Fruit fly (Drosophila melanogaster) whole organism, embryonic: Measurements from ENCODE around the gene srl.
A peak's percentile ranks its signal among the peaks of the same experiment; 100 is the strongest.

Source experiments
- Adf1 ChIP-seq: fragments of 200-800 bp; sonication (Bioruptor generic); IDR thresholded peaks from 2 replicates; pipeline ENCODE4 v1.3.6; 2022; ENCODE audit warnings: missing biosample characterization, missing genetic modification characterization
- CG10209 ChIP-seq: fragments of 200-800 bp; sonication (Bioruptor generic); optimal IDR thresholded peaks from 3 replicates; lab custom pipeline; 2017; ENCODE audit warnings: missing biosample characterization, mild to moderate bottlenecking, missing genetic modification characterization, missing genetic modification reagents
- CG10654 ChIP-seq: fragments of 200-800 bp; sonication (Bioruptor generic); optimal IDR thresholded peaks from 2 replicates; lab custom pipeline; 2016; ENCODE audit warnings: missing biosample characterization, missing genetic modification characterization
- CG11456 ChIP-seq: fragments of 200-800 bp; sonication (Bioruptor generic); IDR thresholded peaks from 3 replicates; pipeline ENCODE4 v1.3.6; 2022; ENCODE audit warnings: missing biosample characterization, missing genetic modification characterization
- CG12104 ChIP-seq: fragments of 200-800 bp; sonication (Bioruptor generic); optimal IDR thresholded peaks from 3 replicates; lab custom pipeline; 2016; ENCODE audit warnings: missing biosample characterization, missing genetic modification characterization
- CG12299 ChIP-seq: fragments of 200-800 bp; sonication (Bioruptor generic); optimal IDR thresholded peaks from 2 replicates; lab custom pipeline; 2018; ENCODE audit warnings: missing biosample characterization, mild to moderate bottlenecking, missing genetic modification characterization
- CG12942 ChIP-seq: fragments of 200-800 bp; sonication (Bioruptor generic); optimal IDR thresholded peaks from 3 replicates; lab custom pipeline; 2016; ENCODE audit warnings: missing biosample characterization, missing genetic modification characterization
- CG13775 ChIP-seq: fragments of 200-800 bp; sonication (Bioruptor generic); optimal IDR thresholded peaks from 3 replicates; lab custom pipeline; 2017; ENCODE audit warnings: missing biosample characterization, mild to moderate bottlenecking, missing genetic modification characterization
- CG15514 ChIP-seq: fragments of 200-800 bp; sonication (Bioruptor generic); optimal IDR thresholded peaks from 3 replicates; lab custom pipeline; 2017; ENCODE audit warnings: missing biosample characterization, missing genetic modification characterization, mild to moderate bottlenecking, moderate library complexity, missing genetic modification reagents
- CG17912 ChIP-seq: fragments of 200-800 bp; sonication (Bioruptor generic); optimal IDR thresholded peaks from 2 replicates; lab custom pipeline; 2018; ENCODE audit warnings: missing biosample characterization, mild to moderate bottlenecking, missing genetic modification characterization
- CG31388 ChIP-seq: fragments of 200-800 bp; sonication (Bioruptor generic); optimal IDR thresholded peaks from 2 replicates; lab custom pipeline; 2016; ENCODE audit warnings: missing biosample characterization, missing genetic modification characterization
- CG34224 ChIP-seq: fragments of 200-800 bp; sonication (Bioruptor generic); IDR thresholded peaks from 3 replicates; pipeline ENCODE4 v1.3.6; 2022; ENCODE audit warnings: missing biosample characterization, missing genetic modification characterization; ENCODE audit not compliant: partially characterized antibody
- CG34422 ChIP-seq: fragments of 200-800 bp; sonication (Bioruptor generic); IDR thresholded peaks from 3 replicates; pipeline ENCODE4 v1.3.6; 2022; ENCODE audit warnings: missing biosample characterization, missing genetic modification characterization
- CG6272 ChIP-seq: fragments of 200-800 bp; sonication (Bioruptor generic); IDR thresholded peaks from 2 replicates; pipeline ENCODE4 v1.3.6; 2022; ENCODE audit warnings: missing biosample characterization, missing genetic modification characterization
- CkIIα-i1 ChIP-seq: fragments of 200-800 bp; sonication (Bioruptor generic); IDR thresholded peaks from 2 replicates; pipeline ENCODE4 v1.3.6; 2022; ENCODE audit warnings: missing biosample characterization, missing genetic modification characterization
- Dad ChIP-seq: fragments of 200-800 bp; sonication (Bioruptor generic); optimal IDR thresholded peaks from 3 replicates; lab custom pipeline; 2016; ENCODE audit warnings: missing biosample characterization, missing genetic modification characterization
- Dll ChIP-seq: fragments of 200-800 bp; sonication (Bioruptor generic); IDR thresholded peaks from 4 replicates; pipeline ENCODE4 v1.3.6; 2022; ENCODE audit warnings: missing biosample characterization, missing genetic modification characterization; ENCODE audit not compliant: partially characterized antibody
- Doc2 ChIP-seq: fragments of 200-800 bp; sonication (Bioruptor generic); IDR thresholded peaks from 2 replicates; pipeline ENCODE4 v1.3.6; 2022; ENCODE audit warnings: missing biosample characterization, missing genetic modification characterization
- E2f2 ChIP-seq: fragments of 200-800 bp; sonication (Bioruptor generic); IDR thresholded peaks from 2 replicates; pipeline ENCODE4 v1.3.6; 2022; ENCODE audit warnings: missing biosample characterization, missing genetic modification characterization
- Eip74EF ChIP-seq, 2 experiments: fragments of 200-800 bp in 1 of 2; fragments of >200 bp in 1 of 2; sonication (Bioruptor generic) in 1 of 2; optimal IDR thresholded peaks; 2 replicates each; lab custom pipeline; 2017 to 2019; ENCODE audit warnings: missing biosample characterization in 2 of 2, missing genetic modification characterization in 2 of 2, mild to moderate bottlenecking in 1 of 2, moderate library complexity in 1 of 2
- Hand ChIP-seq: fragments of 200-800 bp; sonication (Bioruptor generic); optimal IDR thresholded peaks from 2 replicates; lab custom pipeline; 2017; ENCODE audit warnings: mild to moderate bottlenecking, missing biosample characterization, missing genetic modification reagents, missing genetic modification characterization
- Hr3 ChIP-seq: fragments of 200-800 bp; sonication (Bioruptor generic); optimal IDR thresholded peaks from 3 replicates; lab custom pipeline; 2016; ENCODE audit warnings: missing biosample characterization, missing genetic modification characterization
- Lhr ChIP-seq: fragments of 200-800 bp; sonication (Bioruptor generic); optimal IDR thresholded peaks from 3 replicates; lab custom pipeline; 2017; ENCODE audit warnings: mild to moderate bottlenecking, missing biosample characterization, missing genetic modification reagents, missing genetic modification characterization
- Med ChIP-seq: fragments of 200-800 bp; sonication (Bioruptor generic); peaks from one replicate; lab custom pipeline; 2016; ENCODE audit warnings: missing biosample characterization, missing genetic modification characterization, mild to moderate bottlenecking, inconsistent platforms, moderate library complexity
- Trl ChIP-seq, 3 experiments: fragments of >200 bp in 2 of 3; fragments of 200-800 bp in 1 of 3; sonication (Bioruptor generic) in 1 of 3; optimal IDR thresholded peaks; 2 replicates in 1 of 3; 3 replicates in 2 of 3; lab custom pipeline; 2016 to 2017; ENCODE audit warnings: missing biosample characterization in 1 of 3, missing genetic modification characterization in 1 of 3
- chinmo ChIP-seq: fragments of 200-800 bp; sonication (Bioruptor generic); IDR thresholded peaks from 4 replicates; pipeline ENCODE4 v1.3.6; 2022; ENCODE audit warnings: missing biosample characterization, missing genetic modification characterization; ENCODE audit not compliant: partially characterized antibody
- chm ChIP-seq: fragments of 200-800 bp; sonication (Bioruptor generic); IDR thresholded peaks from 2 replicates; pipeline ENCODE4 v1.3.6; 2022; ENCODE audit warnings: missing biosample characterization, missing genetic modification characterization
- ci ChIP-seq: fragments of 200-800 bp; sonication (Bioruptor generic); IDR thresholded peaks from 3 replicates; pipeline ENCODE4 v1.3.6; 2022; ENCODE audit warnings: missing biosample characterization, missing genetic modification characterization
- crol ChIP-seq: fragments of 200-800 bp; sonication (Bioruptor generic); IDR thresholded peaks from 2 replicates; pipeline ENCODE4 v1.3.6; 2022; ENCODE audit warnings: missing biosample characterization, missing genetic modification characterization
- cwo ChIP-seq: fragments of 200-800 bp; sonication (Bioruptor generic); optimal IDR thresholded peaks from 3 replicates; lab custom pipeline; 2017; ENCODE audit warnings: missing biosample characterization, missing genetic modification characterization, mild to moderate bottlenecking, moderate library complexity, missing genetic modification reagents
- ewg ChIP-seq: fragments of 200-800 bp; sonication (Bioruptor generic); optimal IDR thresholded peaks from 3 replicates; lab custom pipeline; 2017; ENCODE audit warnings: mild to moderate bottlenecking, missing biosample characterization, missing genetic modification reagents, missing genetic modification characterization
- ftz-f1 ChIP-seq: fragments of 200-800 bp; sonication (Bioruptor generic); optimal IDR thresholded peaks from 2 replicates; lab custom pipeline; 2016; ENCODE audit warnings: missing biosample characterization, missing genetic modification characterization
- gcm ChIP-seq: fragments of 200-800 bp; sonication (Bioruptor generic); optimal IDR thresholded peaks from 2 replicates; lab custom pipeline; 2019; ENCODE audit warnings: missing biosample characterization, mild to moderate bottlenecking, missing genetic modification characterization, moderate library complexity
- gem ChIP-seq: fragments of 200-800 bp; sonication (Bioruptor generic); optimal IDR thresholded peaks from 2 replicates; lab custom pipeline; 2019; ENCODE audit warnings: missing biosample characterization, mild to moderate bottlenecking, missing genetic modification characterization, moderate library complexity
- hbn ChIP-seq: fragments of 200-800 bp; sonication (Bioruptor generic); IDR thresholded peaks from 2 replicates; pipeline ENCODE4 v1.3.6; 2022; ENCODE audit warnings: missing biosample characterization, missing genetic modification characterization; ENCODE audit not compliant: partially characterized antibody
- hkb ChIP-seq, 2 experiments: fragments of 200-800 bp in 1 of 2; fragments of >200 bp in 1 of 2; sonication (Bioruptor generic) in 1 of 2; IDR thresholded peaks in 1 of 2; optimal IDR thresholded peaks in 1 of 2; 2 replicates each; pipeline versions ENCODE4 v1.3.6 to Lab custom; 2017 to 2022; ENCODE audit warnings: missing biosample characterization in 1 of 2, missing genetic modification characterization in 1 of 2
- nerfin-1 ChIP-seq: fragments of 200-800 bp; sonication (Bioruptor generic); optimal IDR thresholded peaks from 3 replicates; lab custom pipeline; 2019; ENCODE audit warnings: missing biosample characterization, mild to moderate bottlenecking, missing genetic modification characterization, moderate library complexity
- onecut ChIP-seq: fragments of 200-800 bp; sonication (Bioruptor generic); IDR thresholded peaks from 2 replicates; pipeline ENCODE4 v1.3.6; 2022; ENCODE audit warnings: missing biosample characterization, missing genetic modification characterization
- sc ChIP-seq, 3 experiments: fragments of >200 bp in 2 of 3; fragments of 200-800 bp in 1 of 3; sonication (Bioruptor generic) in 1 of 3; optimal IDR thresholded peaks; 2 replicates in 2 of 3; 3 replicates in 1 of 3; lab custom pipeline; 2017; ENCODE audit warnings: mild to moderate bottlenecking in 1 of 3, missing biosample characterization in 1 of 3, missing genetic modification characterization in 1 of 3, missing genetic modification reagents in 1 of 3
- scrt ChIP-seq: fragments of 200-800 bp; sonication (Bioruptor generic); optimal IDR thresholded peaks from 2 replicates; lab custom pipeline; 2018; ENCODE audit warnings: missing biosample characterization, mild to moderate bottlenecking, missing genetic modification characterization, moderate library complexity
- sd ChIP-seq: fragments of 200-800 bp; sonication (Bioruptor generic); optimal IDR thresholded peaks from 3 replicates; lab custom pipeline; 2018; ENCODE audit warnings: missing biosample characterization, mild to moderate bottlenecking, missing genetic modification characterization, moderate library complexity
- sim ChIP-seq: fragments of 200-800 bp; sonication (Bioruptor generic); IDR thresholded peaks from 2 replicates; pipeline ENCODE4 v1.3.6; 2022; ENCODE audit warnings: missing biosample characterization, missing genetic modification characterization
- slbo ChIP-seq: fragments of 200-800 bp; sonication (Bioruptor generic); IDR thresholded peaks from 2 replicates; pipeline ENCODE4 v1.3.6; 2022; ENCODE audit warnings: missing biosample characterization, missing genetic modification characterization
- vvl ChIP-seq: fragments of 200-800 bp; sonication (Bioruptor generic); IDR thresholded peaks from 2 replicates; pipeline ENCODE4 v1.3.6; 2022; ENCODE audit warnings: missing biosample characterization, missing genetic modification characterization
- z ChIP-seq: fragments of 200-800 bp; sonication (Bioruptor generic); IDR thresholded peaks from 3 replicates; pipeline ENCODE4 v1.3.6; 2022; ENCODE audit warnings: missing biosample characterization, missing genetic modification characterization
- zen2 ChIP-seq: fragments of 200-800 bp; sonication (Bioruptor generic); IDR thresholded peaks from 3 replicates; pipeline ENCODE4 v1.3.6; 2022; ENCODE audit warnings: missing biosample characterization, missing genetic modification characterization; ENCODE audit not compliant: partially characterized antibody
- zfh1 ChIP-seq: fragments of 200-800 bp; sonication (Bioruptor generic); IDR thresholded peaks from 3 replicates; pipeline ENCODE4 v1.3.6; 2022; ENCODE audit warnings: missing biosample characterization, missing genetic modification characterization

Gene srl

dm6 chr3R:4450721-4451120 lies 21.6 kb upstream of the srl start (continued):
- TF ChIP-seq Hand (GFP tag; lab: Kevin White, UChicago) (no peak), chinmo (GFP tag; lab: Robert Waterston, UW) (peak; percentile 61; the same call in 1 of the 4 replicates), slbo (GFP tag; lab: Robert Waterston, UW) (no peak), CG12942 (GFP tag; lab: Kevin White, UChicago) (no peak), CkIIα-i1 (GFP tag; lab: Robert Waterston, UW) (no peak), Eip74EF (GFP tag; optimal IDR thresholded peaks at IDR 0.05; lab: Kevin White, UChicago) (no peak), CG12104 (no peak), CG11456 (0 out of 3 replicates have a peak, but pooled peaks have one; percentile 25), CG15514 (GFP tag; lab: Kevin White, UChicago) (no peak), Dad (GFP tag; lab: Kevin White, UChicago) (no peak), CG17912 (GFP tag; lab: Kevin White, UChicago) (peak; percentile 17), Lhr (no peak), gem (tag; lab: Kevin White, UChicago) (no peak), sd (tag; lab: Kevin White, UChicago) (no peak), Trl (optimal IDR thresholded peaks at IDR 0.05; lab: Kevin White, UChicago) (no peak), Trl (GFP tag; optimal IDR thresholded peaks at IDR 0.05; lab: Kevin White, UChicago) (no peak), onecut (GFP tag; lab: Robert Waterston, UW) (no peak), CG31388 (GFP tag; lab: Kevin White, UChicago) (no peak), hbn (no peak; the same call in 1 of the 2 replicates), Doc2 (no peak), sc (optimal IDR thresholded peaks at IDR 0.05; lab: Kevin White, UChicago) (no peak), sc (GFP tag; optimal IDR thresholded peaks at IDR 0.05; lab: Kevin White, UChicago) (no peak), Hr3 (GFP tag; lab: Kevin White, UChicago) (no peak), zfh1 (GFP tag; lab: Robert Waterston, UW) (0 out of 3 replicates have a peak, but pooled peaks have one; percentile 34), CG10654 (GFP tag; lab: Kevin White, UChicago) (no peak), CG10209 (GFP tag; lab: Kevin White, UChicago) (no peak), CG6272 (no peak), CG13775 (no peak), vvl (peak; percentile 56), nerfin-1 (tag; lab: Kevin White, UChicago) (no peak), chm (peak; percentile 48; the same call in 1 of the 2 replicates)

DNA sequence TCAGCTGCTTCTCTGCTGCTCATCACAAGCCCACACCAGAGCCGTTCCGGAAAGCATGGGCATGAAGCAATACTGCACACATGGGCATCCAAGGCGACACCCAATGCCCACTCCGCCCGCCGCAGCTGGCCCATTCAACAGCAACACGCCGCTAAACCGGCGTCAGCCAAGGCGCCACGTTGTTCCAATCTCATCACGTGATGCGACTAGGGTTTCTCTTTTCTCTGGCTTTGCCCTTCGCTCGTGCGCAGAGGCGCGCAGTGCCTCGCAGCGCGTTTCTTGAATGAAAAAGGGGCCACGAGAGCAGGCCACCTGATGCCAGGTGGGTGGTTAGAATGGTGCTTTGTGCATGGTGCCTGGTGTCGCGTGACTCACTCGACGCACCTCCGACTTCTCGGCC lies 20.1 kb upstream of the srl start:
- TF ChIP-seq ewg (GFP tag; lab: Kevin White, UChicago), result peak; percentile 3
- TF ChIP-seq cwo, result peak; percentile 91
- peak; percentile 7 for TF ChIP-seq ftz-f1 (GFP tag; lab: Kevin White, UChicago)
- TF ChIP-seq E2f2, result no peak
- peak; percentile 56 for TF ChIP-seq scrt (GFP tag; lab: Kevin White, UChicago)
- no peak for TF ChIP-seq zfh1 (GFP tag; lab: Robert Waterston, UW)
- TF ChIP-seq gcm (GFP tag; lab: Kevin White, UChicago), result no peak
- TF ChIP-seq Med (GFP tag; lab: Kevin White, UChicago), result peak; percentile 70
- 0 out of 3 replicates have a peak, but pooled peaks have one; percentile 23 for TF ChIP-seq CG34224 (GFP tag; lab: Robert Waterston, UW)
- TF ChIP-seq hkb (optimal IDR thresholded peaks at IDR 0.05; lab: Kevin White, UChicago), result no peak
- peak; percentile 27; the same call in 1 of the 2 replicates for TF ChIP-seq hkb (GFP tag; IDR thresholded peaks at IDR 0.05; lab: Robert Waterston, UW)
- 0 out of 4 replicates have a peak, but pooled peaks have one; percentile 28 for TF ChIP-seq Dll (GFP tag; lab: Robert Waterston, UW)
- peak; percentile 33; the same call in 1 of the 2 replicates for TF ChIP-seq Adf1 (GFP tag; lab: Robert Waterston, UW)
- no peak for TF ChIP-seq CG12299 (tag; lab: Kevin White, UChicago)
- 0 out of 3 replicates have a peak, but pooled peaks have one; percentile 11 for TF ChIP-seq z (GFP tag; lab: Robert Waterston, UW)
- TF ChIP-seq sim, result 0 out of 2 replicates have a peak, but pooled peaks have one; percentile 25
- TF ChIP-seq CG34422 (GFP tag; lab: Robert Waterston, UW), result peak; percentile 48; the same call in 1 of the 3 replicates
- peak; percentile 28; the same call in 1 of the 3 replicates for TF ChIP-seq ci (GFP tag; lab: Robert Waterston, UW)
- peak; percentile 57; the same call in 1 of the 3 replicates for TF ChIP-seq zen2 (GFP tag; lab: Robert Waterston, UW)
- TF ChIP-seq crol (GFP tag; lab: Robert Waterston, UW), result 0 out of 2 replicates have a peak, but pooled peaks have one; percentile 20
